Worm (Caenorhabditis elegans) whole organism, L1 larva: Measurements from ENCODE around the gene C04B4.4.

Experiments used
- C04F5.9 ChIP-seq: sonication (generic microtip); optimal IDR thresholded peaks from 2 replicates; lab custom pipeline; 2016; ENCODE audit warnings: missing genetic modification characterization, missing compliant biosample characterization
- C34B4.2 ChIP-seq: sonication (generic microtip); optimal IDR thresholded peaks from 2 replicates; lab custom pipeline; 2017; ENCODE audit warnings: mild to moderate bottlenecking, missing genetic modification characterization, missing compliant biosample characterization
- F16B12.6 ChIP-seq: fragments of 150-350 bp; optimal IDR thresholded peaks from 2 replicates; lab custom pipeline; 2014; ENCODE audit warnings: missing biosample characterization, missing genetic modification characterization
- alr-1 ChIP-seq: fragments of 200-800 bp; sonication (Bioruptor generic); optimal IDR thresholded peaks from 2 replicates; lab custom pipeline; 2018; ENCODE audit warnings: borderline replicate concordance, mild to moderate bottlenecking, missing genetic modification characterization, missing compliant biosample characterization
- ama-1 ChIP-seq: fragments of 150-350 bp; optimal IDR thresholded peaks from 2 replicates; lab custom pipeline; 2014
- blmp-1 ChIP-seq: fragments of 150-350 bp; optimal IDR thresholded peaks from 2 replicates; lab custom pipeline; 2014; ENCODE audit warnings: missing biosample characterization, missing genetic modification characterization
- ceh-63 ChIP-seq: fragments of 200-800 bp; sonication (Bioruptor generic); optimal IDR thresholded peaks from 2 replicates; lab custom pipeline; 2018; ENCODE audit warnings: mild to moderate bottlenecking, missing genetic modification characterization, missing compliant biosample characterization
- ceh-82 ChIP-seq, 3 experiments: fragments of 150-350 bp in 1 of 3; sonication (generic microtip) in 2 of 3; optimal IDR thresholded peaks; 2 replicates each; lab custom pipeline; 2014 to 2017; ENCODE audit warnings: missing biosample characterization in 3 of 3, missing genetic modification characterization in 3 of 3
- ceh-88 ChIP-seq: fragments of 200-800 bp; sonication (Bioruptor generic); IDR thresholded peaks from 2 replicates; pipeline ENCODE4 v1.3.6; 2022; ENCODE audit warnings: missing genetic modification characterization, missing compliant biosample characterization
- ces-1 ChIP-seq: fragments of 150-350 bp; optimal IDR thresholded peaks from 2 replicates; lab custom pipeline; 2014; ENCODE audit warnings: missing biosample characterization, missing genetic modification reagents, missing genetic modification characterization
- egl-13 ChIP-seq: sonication (generic microtip); optimal IDR thresholded peaks from 2 replicates; lab custom pipeline; 2016; ENCODE audit warnings: missing genotype, missing genetic modification reagents, missing genetic modification characterization, missing compliant biosample characterization
- egl-27 ChIP-seq, 2 experiments: fragments of 150-350 bp in 1 of 2; sonication (generic microtip); optimal IDR thresholded peaks; 3 replicates each; lab custom pipeline; 2017 to 2018; ENCODE audit warnings: missing biosample characterization in 2 of 2, missing genetic modification characterization in 2 of 2, missing genetic modification reagents in 2 of 2
- ets-5 ChIP-seq: fragments of 200-800 bp; sonication (Bioruptor generic); IDR thresholded peaks from 2 replicates; pipeline ENCODE4 v1.3.6; 2022; ENCODE audit warnings: missing genetic modification characterization, missing compliant biosample characterization
- fos-1 ChIP-seq: fragments of 150-350 bp; optimal IDR thresholded peaks from 2 replicates; lab custom pipeline; 2014; ENCODE audit warnings: missing biosample characterization, missing genetic modification characterization
- jun-1 ChIP-seq: fragments of 150-350 bp; optimal IDR thresholded peaks from 2 replicates; lab custom pipeline; 2014; ENCODE audit warnings: missing biosample characterization, missing genetic modification reagents, missing genetic modification characterization
- lin-13 ChIP-seq: fragments of 150-350 bp; optimal IDR thresholded peaks from 2 replicates; lab custom pipeline; 2014; ENCODE audit warnings: missing biosample characterization, missing genetic modification reagents, missing genetic modification characterization
- lin-14 ChIP-seq: fragments of 200-800 bp; sonication (Bioruptor generic); optimal IDR thresholded peaks from 2 replicates; lab custom pipeline; 2018; ENCODE audit warnings: mild to moderate bottlenecking, missing genetic modification characterization, moderate library complexity, missing compliant biosample characterization
- lin-15B ChIP-seq: fragments of 150-350 bp; sonication (generic microtip); optimal IDR thresholded peaks from 3 replicates; lab custom pipeline; 2014; ENCODE audit warnings: missing biosample characterization, missing genetic modification characterization
- lin-39 ChIP-seq: fragments of 150-350 bp; optimal IDR thresholded peaks from 2 replicates; lab custom pipeline; 2014; ENCODE audit warnings: missing biosample characterization, missing genetic modification reagents, missing genetic modification characterization
- nhr-11 ChIP-seq: fragments of 150-350 bp; optimal IDR thresholded peaks from 2 replicates; lab custom pipeline; 2014; ENCODE audit warnings: missing biosample characterization, missing genetic modification characterization
- nhr-20 ChIP-seq: sonication (generic microtip); optimal IDR thresholded peaks from 2 replicates; lab custom pipeline; 2016; ENCODE audit warnings: mild to moderate bottlenecking, missing genetic modification characterization, missing compliant biosample characterization
- nhr-237 ChIP-seq: fragments of 150-350 bp; optimal IDR thresholded peaks from 2 replicates; lab custom pipeline; 2014; ENCODE audit warnings: missing biosample characterization, missing genetic modification characterization
- nhr-47 ChIP-seq: sonication (generic microtip); optimal IDR thresholded peaks from 2 replicates; lab custom pipeline; 2016; ENCODE audit warnings: mild to moderate bottlenecking, missing genetic modification characterization, moderate library complexity, missing compliant biosample characterization
- nhr-71 ChIP-seq: sonication (generic microtip); optimal IDR thresholded peaks from 2 replicates; lab custom pipeline; 2016; ENCODE audit warnings: mild to moderate bottlenecking, missing genetic modification characterization, moderate library complexity, missing compliant biosample characterization
- nhr-76 ChIP-seq: sonication (generic microtip); optimal IDR thresholded peaks from 2 replicates; lab custom pipeline; 2017; ENCODE audit warnings: missing biosample characterization, missing genetic modification characterization
- nhr-85 ChIP-seq: sonication (generic microtip); peaks from one replicate; lab custom pipeline; 2016; ENCODE audit warnings: missing genetic modification characterization, inconsistent platforms, missing compliant biosample characterization
- pag-3 ChIP-seq: sonication (generic microtip); optimal IDR thresholded peaks from 2 replicates; lab custom pipeline; 2017; ENCODE audit warnings: missing genetic modification characterization, mild to moderate bottlenecking, missing compliant biosample characterization, antibody characterized with exemption, borderline replicate concordance; ENCODE audit not compliant: insufficient read depth
- pqm-1 ChIP-seq: sonication (generic microtip); optimal IDR thresholded peaks from 3 replicates; lab custom pipeline; 2017; ENCODE audit warnings: missing biosample characterization, missing genetic modification characterization
- rnt-1 ChIP-seq: sonication (generic microtip); optimal IDR thresholded peaks from 2 replicates; lab custom pipeline; 2016; ENCODE audit warnings: mild to moderate bottlenecking, missing genetic modification characterization, moderate library complexity, missing compliant biosample characterization
- snpc-4 ChIP-seq: fragments of 150-350 bp; optimal IDR thresholded peaks from 2 replicates; lab custom pipeline; 2014; ENCODE audit warnings: missing biosample characterization, missing genetic modification characterization
- sox-4 ChIP-seq: sonication (generic microtip); optimal IDR thresholded peaks from 2 replicates; lab custom pipeline; 2016; ENCODE audit warnings: missing genetic modification characterization, missing compliant biosample characterization
- sup-37 ChIP-seq: fragments of 200-800 bp; sonication (Bioruptor generic); optimal IDR thresholded peaks from 2 replicates; lab custom pipeline; 2018; ENCODE audit warnings: mild to moderate bottlenecking, missing genetic modification characterization, missing compliant biosample characterization
- swsn-7 ChIP-seq: sonication (generic microtip); optimal IDR thresholded peaks from 2 replicates; lab custom pipeline; 2016; ENCODE audit warnings: missing genetic modification characterization, missing compliant biosample characterization
- tbx-2 ChIP-seq: sonication (generic microtip); optimal IDR thresholded peaks from 2 replicates; lab custom pipeline; 2016; ENCODE audit warnings: missing genetic modification characterization, missing compliant biosample characterization
- tlp-1 ChIP-seq: fragments of 150-350 bp; optimal IDR thresholded peaks from 2 replicates; lab custom pipeline; 2014; ENCODE audit warnings: missing biosample characterization, missing genetic modification characterization
- unc-130 ChIP-seq: fragments of 150-350 bp; optimal IDR thresholded peaks from 2 replicates; lab custom pipeline; 2017; ENCODE audit warnings: missing biosample characterization, missing genetic modification characterization, inconsistent platforms
- unc-30 ChIP-seq: sonication (generic microtip); optimal IDR thresholded peaks from 2 replicates; lab custom pipeline; 2017; ENCODE audit warnings: missing biosample characterization, missing genetic modification characterization
- unc-86 ChIP-seq: sonication (generic microtip); optimal IDR thresholded peaks from 2 replicates; lab custom pipeline; 2016; ENCODE audit warnings: missing genetic modification characterization, missing compliant biosample characterization
- unc-98 ChIP-seq: fragments of 200-800 bp; sonication (Bioruptor generic); IDR thresholded peaks from 2 replicates; pipeline ENCODE4 v1.3.6; 2022; ENCODE audit warnings: missing genetic modification characterization, missing compliant biosample characterization
- xbp-1 ChIP-seq: sonication (generic microtip); optimal IDR thresholded peaks from 2 replicates; lab custom pipeline; 2016; ENCODE audit warnings: missing genetic modification characterization, missing compliant biosample characterization
- ztf-4 ChIP-seq: fragments of 150-350 bp; optimal IDR thresholded peaks from 2 replicates; lab custom pipeline; 2014; ENCODE audit warnings: missing biosample characterization, missing genetic modification characterization

Gene C04B4.4

ce11 chrX:12294263-12294662 is 3.6 kb downstream of the C04B4.4 start, which contains the start of gene W06D11.1:
Gene W06D11.1 (plus strand): TSS chrX:12294563.
- no peak for TF ChIP-seq C04F5.9 (tag; lab: Kevin White, UChicago)
- no peak for TF ChIP-seq nhr-237 (tag; lab: Kevin White, UChicago)
- no peak for TF ChIP-seq alr-1 (tag; lab: Kevin White, UChicago)
- no peak for TF ChIP-seq tbx-2
- no peak for TF ChIP-seq nhr-76
- no peak for TF ChIP-seq egl-27 (tag; optimal IDR thresholded peaks at IDR 0.05; lab: Kevin White, UChicago)
- no peak for TF ChIP-seq ztf-4
- no peak for TF ChIP-seq unc-30 (tag; lab: Kevin White, UChicago)
- no peak for TF ChIP-seq nhr-47
- TF ChIP-seq lin-39 (tag; lab: Kevin White, UChicago), result no peak
- no peak for TF ChIP-seq pqm-1 (tag; lab: Kevin White, UChicago)
- no peak for TF ChIP-seq ces-1 (GFP tag; lab: Kevin White, UChicago)
- no peak for TF ChIP-seq sup-37 (GFP tag; lab: Kevin White, UChicago)
- TF ChIP-seq jun-1, result no peak

- TF ChIP-seq lin-13 (GFP tag; lab: Kevin White, UChicago) (no peak), sox-4 (tag; lab: Kevin White, UChicago) (no peak), lin-39 (tag; lab: Kevin White, UChicago) (no peak), xbp-1 (tag; lab: Kevin White, UChicago) (no peak), unc-98 (GFP tag; lab: Robert Waterston, UW) (no peak), rnt-1 (no peak), lin-15B (no peak), blmp-1 (tag; lab: Kevin White, UChicago) (no peak), pag-3 (tag; lab: Kevin White, UChicago) (no peak), ets-5 (GFP tag; lab: Robert Waterston, UW) (no peak), C34B4.2 (tag; lab: Kevin White, UChicago) (no peak), unc-86 (tag; lab: Kevin White, UChicago) (no peak), nhr-20 (tag; lab: Kevin White, UChicago) (no peak), ceh-63 (GFP tag; lab: Kevin White, UChicago) (no peak), lin-14 (no peak), ceh-88 (GFP tag; lab: Robert Waterston, UW) (no peak), tlp-1 (no peak), swsn-7 (tag; lab: Kevin White, UChicago) (no peak)
Observed at ce11 chrX:12296392-12296791, 5.8 kb downstream of the C04B4.4 start, which contains the start of gene W06D11.2. Gene W06D11.2 (minus strand): TSS chrX:12296730.

ce11 chrX:12298324-12298723 is 7.7 kb downstream of the C04B4.4 start, which contains the start of gene W06D11.3:
Gene W06D11.3 (plus strand): TSS chrX:12298683.
- no peak for TF ChIP-seq egl-13 (tag; lab: Kevin White, UChicago)
- TF ChIP-seq fos-1, result no peak
- TF ChIP-seq alr-1 (tag; lab: Kevin White, UChicago), result no peak
- no peak for TF ChIP-seq C04F5.9 (tag; lab: Kevin White, UChicago)
- no peak for TF ChIP-seq ztf-4
- TF ChIP-seq snpc-4, result no peak
- TF ChIP-seq pqm-1 (tag; lab: Kevin White, UChicago), result no peak
- TF ChIP-seq tbx-2, result no peak
- TF ChIP-seq unc-130 (tag; lab: Kevin White, UChicago), result no peak
- no peak for TF ChIP-seq ama-1 (lab: Kevin White, UChicago)
- TF ChIP-seq nhr-11, result no peak
- TF ChIP-seq nhr-71 (tag; lab: Kevin White, UChicago), result no peak
- TF ChIP-seq ceh-82 (tag; optimal IDR thresholded peaks at IDR 0.05; lab: Kevin White, UChicago), result no peak
- no peak for TF ChIP-seq rnt-1

- TF ChIP-seq nhr-85 (tag; lab: Kevin White, UChicago) (peak; percentile 1), F16B12.6 (tag; lab: Kevin White, UChicago) (no peak)
Observed at ce11 chrX:12299834-12300233, 9.2 kb downstream of the C04B4.4 start, which contains the start of gene W06D11.5. Gene W06D11.5 (plus strand): TSS chrX:12300134.
